Worm (Caenorhabditis elegans) whole organism, L4 larva: ENCODE data around the gene W09H1.4.
A peak's percentile ranks its signal among the peaks of the same experiment; 100 is the strongest.

Experiments used
- D1046.2 ChIP-seq: fragments of 200-800 bp; sonication (Bioruptor generic); IDR thresholded peaks from 2 replicates; pipeline ENCODE4 v1.3.6; 2022; ENCODE audit warnings: missing genetic modification characterization, missing compliant biosample characterization
- F10B5.3 ChIP-seq: sonication (generic microtip); optimal IDR thresholded peaks from 2 replicates; lab custom pipeline; 2016; ENCODE audit warnings: mild to moderate bottlenecking, missing genetic modification characterization, missing compliant biosample characterization
- R02D3.7 ChIP-seq: fragments of 150-350 bp; sonication (generic microtip); optimal IDR thresholded peaks from 3 replicates; lab custom pipeline; 2014; ENCODE audit warnings: missing biosample characterization, missing genetic modification characterization
- T20F7.1 ChIP-seq: fragments of 200-800 bp; sonication (Bioruptor generic); optimal IDR thresholded peaks from 2 replicates; lab custom pipeline; 2018; ENCODE audit warnings: mild to moderate bottlenecking, missing genetic modification characterization, missing compliant biosample characterization
- Y105C5A.15 ChIP-seq: fragments of 200-800 bp; sonication (Bioruptor generic); IDR thresholded peaks from 2 replicates; pipeline ENCODE4 v1.3.6; 2022; ENCODE audit warnings: missing genetic modification characterization, missing compliant biosample characterization
- Y5F2A.4 ChIP-seq: fragments of 200-800 bp; sonication (Bioruptor generic); optimal IDR thresholded peaks from 2 replicates; lab custom pipeline; 2018; ENCODE audit warnings: mild to moderate bottlenecking, missing genetic modification characterization, missing compliant biosample characterization
- aha-1 ChIP-seq: fragments of 150-350 bp; peaks from one replicate; lab custom pipeline; 2014; ENCODE audit warnings: missing biosample characterization, missing genetic modification characterization
- attf-4 ChIP-seq: sonication (generic microtip); optimal IDR thresholded peaks from 3 replicates; lab custom pipeline; 2017; ENCODE audit warnings: missing biosample characterization, missing genetic modification characterization
- ceh-32 ChIP-seq: sonication (generic microtip); optimal IDR thresholded peaks from 2 replicates; lab custom pipeline; 2016; ENCODE audit warnings: mild to moderate bottlenecking, missing genetic modification characterization, missing compliant biosample characterization; ENCODE audit not compliant: poor library complexity
- ceh-62 ChIP-seq: sonication (generic microtip); optimal IDR thresholded peaks from 2 replicates; lab custom pipeline; 2017; ENCODE audit warnings: missing biosample characterization, missing genetic modification characterization
- ceh-82 ChIP-seq: sonication (generic microtip); optimal IDR thresholded peaks from 2 replicates; lab custom pipeline; 2017; ENCODE audit warnings: missing biosample characterization, missing genetic modification characterization
- daf-12 ChIP-seq: fragments of 150-350 bp; optimal IDR thresholded peaks from 2 replicates; lab custom pipeline; 2014; ENCODE audit warnings: missing biosample characterization, missing genetic modification reagents, missing genetic modification characterization
- daf-8 ChIP-seq: fragments of 200-800 bp; sonication (Bioruptor generic); IDR thresholded peaks from 2 replicates; pipeline ENCODE4 v1.3.6; 2022; ENCODE audit warnings: missing genetic modification characterization, missing compliant biosample characterization
- dmd-6 ChIP-seq: fragments of 200-800 bp; sonication (Bioruptor generic); IDR thresholded peaks from 2 replicates; pipeline ENCODE4 v1.3.6; 2022; ENCODE audit warnings: missing genetic modification reagents, missing genetic modification characterization, missing compliant biosample characterization
- dmd-8 ChIP-seq: fragments of 200-800 bp; sonication (Bioruptor generic); IDR thresholded peaks from 2 replicates; pipeline ENCODE4 v1.3.6; 2022; ENCODE audit warnings: missing genetic modification characterization, missing compliant biosample characterization
- egl-27 ChIP-seq: sonication (generic microtip); optimal IDR thresholded peaks from 3 replicates; lab custom pipeline; 2017; ENCODE audit warnings: missing biosample characterization, missing genetic modification reagents, missing genetic modification characterization
- fos-1 ChIP-seq: fragments of 150-350 bp; optimal IDR thresholded peaks from 2 replicates; lab custom pipeline; 2014; ENCODE audit warnings: missing biosample characterization, missing genetic modification characterization
- gei-8 ChIP-seq: fragments of 200-800 bp; sonication (Bioruptor generic); optimal IDR thresholded peaks from 2 replicates; lab custom pipeline; 2018; ENCODE audit warnings: mild to moderate bottlenecking, missing genetic modification characterization, missing compliant biosample characterization
- hlh-11 ChIP-seq: fragments of 200-800 bp; sonication (Bioruptor generic); optimal IDR thresholded peaks from 2 replicates; lab custom pipeline; 2018; ENCODE audit warnings: mild to moderate bottlenecking, missing genetic modification characterization, missing compliant biosample characterization
- hlh-30 ChIP-seq: sonication (generic microtip); optimal IDR thresholded peaks from 2 replicates; lab custom pipeline; 2017; ENCODE audit warnings: antibody characterized with exemption, mild to moderate bottlenecking, missing genetic modification characterization, missing compliant biosample characterization; ENCODE audit not compliant: insufficient read depth
- lim-7 ChIP-seq: fragments of 200-800 bp; sonication (Bioruptor generic); IDR thresholded peaks from 2 replicates; pipeline ENCODE4 v1.3.6; 2022; ENCODE audit warnings: missing genetic modification characterization, missing compliant biosample characterization
- lin-15B ChIP-seq: fragments of 150-350 bp; sonication (generic microtip); optimal IDR thresholded peaks from 3 replicates; lab custom pipeline; 2014; ENCODE audit warnings: missing biosample characterization, missing genetic modification characterization
- lin-38 ChIP-seq: fragments of 200-800 bp; sonication (Bioruptor generic); IDR thresholded peaks from 2 replicates; pipeline ENCODE4 v1.3.6; 2022; ENCODE audit warnings: missing genetic modification reagents, missing genetic modification characterization, missing compliant biosample characterization
- madf-5 ChIP-seq, 2 experiments: fragments of 200-800 bp; sonication (Bioruptor generic); IDR thresholded peaks; 2 replicates each; pipeline ENCODE4 v1.3.6; 2022; ENCODE audit warnings: missing compliant biosample characterization in 2 of 2, missing genetic modification characterization in 2 of 2
- madf-9 ChIP-seq: fragments of 200-800 bp; sonication (Bioruptor generic); conservative IDR thresholded peaks from 2 replicates; pipeline ENCODE4 v1.3.6; 2022; ENCODE audit warnings: missing genetic modification reagents, missing genetic modification characterization, missing compliant biosample characterization
- mep-1 ChIP-seq: fragments of 150-350 bp; sonication (generic microtip); optimal IDR thresholded peaks from 3 replicates; lab custom pipeline; 2014; ENCODE audit warnings: missing biosample characterization, missing genetic modification characterization
- mxl-3 ChIP-seq: fragments of 200-800 bp; sonication (Bioruptor generic); optimal IDR thresholded peaks from 2 replicates; lab custom pipeline; 2018; ENCODE audit warnings: mild to moderate bottlenecking, missing genetic modification characterization, missing compliant biosample characterization
- nhr-11 ChIP-seq: fragments of 150-350 bp; optimal IDR thresholded peaks from 2 replicates; lab custom pipeline; 2014; ENCODE audit warnings: missing biosample characterization, missing genetic modification characterization
- nhr-28 ChIP-seq: fragments of 150-350 bp; optimal IDR thresholded peaks from 2 replicates; lab custom pipeline; 2014; ENCODE audit warnings: missing biosample characterization, missing genetic modification characterization
- nhr-41 ChIP-seq: fragments of 200-800 bp; sonication (Bioruptor generic); IDR thresholded peaks from 2 replicates; pipeline ENCODE4 v1.3.6; 2022; ENCODE audit warnings: missing genetic modification reagents, missing genetic modification characterization, missing compliant biosample characterization
- nhr-42 ChIP-seq: fragments of 200-800 bp; sonication (Bioruptor generic); IDR thresholded peaks from 2 replicates; pipeline ENCODE4 v1.3.6; 2022; ENCODE audit warnings: missing genetic modification characterization, missing compliant biosample characterization
- nhr-76 ChIP-seq: fragments of 150-350 bp; optimal IDR thresholded peaks from 2 replicates; lab custom pipeline; 2014; ENCODE audit warnings: missing biosample characterization, missing genetic modification characterization
- pqm-1 ChIP-seq: sonication (generic microtip); optimal IDR thresholded peaks from 2 replicates; lab custom pipeline; 2017; ENCODE audit warnings: missing biosample characterization, missing genetic modification characterization
- sdz-12 ChIP-seq: fragments of 200-800 bp; sonication (Bioruptor generic); optimal IDR thresholded peaks from 2 replicates; lab custom pipeline; 2018; ENCODE audit warnings: mild to moderate bottlenecking, missing genetic modification characterization, missing compliant biosample characterization
- set-16 ChIP-seq: fragments of 200-800 bp; sonication (Bioruptor generic); IDR thresholded peaks from 2 replicates; pipeline ENCODE4 v1.3.6; 2022; ENCODE audit warnings: missing genetic modification reagents, missing genetic modification characterization, missing compliant biosample characterization
- skn-1 ChIP-seq: fragments of 150-350 bp; optimal IDR thresholded peaks from 2 replicates; lab custom pipeline; 2014; ENCODE audit warnings: missing biosample characterization, missing genetic modification characterization
- snpc-4 ChIP-seq: fragments of 150-350 bp; optimal IDR thresholded peaks from 2 replicates; lab custom pipeline; 2014; ENCODE audit warnings: missing biosample characterization, missing genetic modification characterization
- tag-97 ChIP-seq: fragments of 200-800 bp; sonication (Bioruptor generic); IDR thresholded peaks from 2 replicates; pipeline ENCODE4 v1.3.6; 2022; ENCODE audit warnings: missing genetic modification characterization, missing compliant biosample characterization
- unc-62 ChIP-seq, 3 experiments: fragments of 150-350 bp in 1 of 3; sonication (generic microtip); optimal IDR thresholded peaks in 2 of 3; peaks in 1 of 3; 1 replicate in 1 of 3; 2 replicates in 2 of 3; lab custom pipeline; 2014 to 2017; ENCODE audit warnings: missing biosample characterization in 3 of 3, missing genetic modification characterization in 3 of 3, missing genetic modification reagents in 3 of 3, missing genotype in 1 of 3
- zag-1 ChIP-seq: fragments of 150-350 bp; optimal IDR thresholded peaks from 2 replicates; lab custom pipeline; 2014; ENCODE audit warnings: missing biosample characterization, missing genetic modification characterization
- zfp-2 ChIP-seq: sonication (generic microtip); optimal IDR thresholded peaks from 2 replicates; lab custom pipeline; 2016; ENCODE audit warnings: mild to moderate bottlenecking, missing genetic modification characterization, missing compliant biosample characterization
- zfp-3 ChIP-seq: fragments of 200-800 bp; sonication (Bioruptor generic); conservative IDR thresholded peaks from 2 replicates; pipeline ENCODE4 v1.3.6; 2022; ENCODE audit warnings: missing genetic modification reagents, missing genetic modification characterization, missing compliant biosample characterization
- zip-2 ChIP-seq: fragments of 150-350 bp; optimal IDR thresholded peaks from 2 replicates; lab custom pipeline; 2014; ENCODE audit warnings: missing biosample characterization, missing genetic modification characterization
- ztf-11 ChIP-seq: fragments of 150-350 bp; optimal IDR thresholded peaks from 2 replicates; lab custom pipeline; 2014; ENCODE audit warnings: missing biosample characterization, missing genetic modification characterization

The W09H1.4 gene

DNA sequence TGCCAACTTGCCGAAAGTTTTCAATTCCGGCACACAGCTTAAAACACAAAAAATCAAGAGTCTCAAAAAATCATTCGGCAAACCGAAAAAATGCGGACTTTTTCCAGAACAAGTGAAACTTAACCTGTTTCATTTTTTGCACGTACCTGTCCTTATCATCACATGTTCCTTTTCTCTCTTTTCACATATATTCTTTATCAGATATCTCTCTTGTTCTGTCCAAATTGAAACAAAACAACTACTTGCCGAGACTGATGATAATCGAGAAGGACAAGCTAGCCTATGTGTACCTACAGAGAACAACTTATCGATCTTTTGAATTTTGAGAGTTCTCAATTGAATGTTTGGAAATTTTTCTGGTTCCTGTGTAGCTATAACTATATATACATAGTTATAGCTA is 33.4 kb upstream of the W09H1.4 start:
- TF ChIP-seq zfp-3 (GFP tag; lab: Robert Waterston, UW) (no peak), unc-62 (GFP tag; optimal IDR thresholded peaks at IDR 0.05 in 1 of 2; lab: Kevin White, UChicago) (peak in 1 of 2 experiments; percentile 80), unc-62 (tag; optimal IDR thresholded peaks at IDR 0.05; lab: Kevin White, UChicago) (no peak), nhr-41 (GFP tag; lab: Robert Waterston, UW) (no peak), daf-12 (tag; lab: Kevin White, UChicago) (no peak), dmd-6 (GFP tag; lab: Robert Waterston, UW) (0 out of 2 replicates have a peak, but pooled peaks have one; percentile 18), madf-9 (GFP tag; lab: Robert Waterston, UW) (no peak), Y105C5A.15 (GFP tag; lab: Robert Waterston, UW) (no peak), dmd-8 (GFP tag; lab: Robert Waterston, UW) (no peak), skn-1 (tag; lab: Kevin White, UChicago) (no peak), mep-1 (tag; lab: Kevin White, UChicago) (no peak), ztf-11 (no peak), hlh-11 (tag; lab: Kevin White, UChicago) (peak; percentile 29), zag-1 (no peak), aha-1 (tag; lab: Kevin White, UChicago) (peak; percentile 84), snpc-4 (tag; lab: Kevin White, UChicago) (no peak), ceh-62 (tag; lab: Kevin White, UChicago) (no peak), R02D3.7 (no peak), mxl-3 (GFP tag; lab: Kevin White, UChicago) (peak; percentile 12), nhr-28 (peak; percentile 80), Y5F2A.4 (GFP tag; lab: Kevin White, UChicago) (no peak), hlh-30 (tag; lab: Kevin White, UChicago) (peak; percentile 16), zip-2 (no peak), tag-97 (GFP tag; lab: Robert Waterston, UW) (no peak), pqm-1 (no peak)

- TF ChIP-seq set-16 (peak; percentile 81), fos-1 (no peak), aha-1 (tag; lab: Kevin White, UChicago) (peak; percentile 32)
These were observed 30.9 kb upstream of the W09H1.4 start for ce11 chrII:13152409-13152808.

DNA sequence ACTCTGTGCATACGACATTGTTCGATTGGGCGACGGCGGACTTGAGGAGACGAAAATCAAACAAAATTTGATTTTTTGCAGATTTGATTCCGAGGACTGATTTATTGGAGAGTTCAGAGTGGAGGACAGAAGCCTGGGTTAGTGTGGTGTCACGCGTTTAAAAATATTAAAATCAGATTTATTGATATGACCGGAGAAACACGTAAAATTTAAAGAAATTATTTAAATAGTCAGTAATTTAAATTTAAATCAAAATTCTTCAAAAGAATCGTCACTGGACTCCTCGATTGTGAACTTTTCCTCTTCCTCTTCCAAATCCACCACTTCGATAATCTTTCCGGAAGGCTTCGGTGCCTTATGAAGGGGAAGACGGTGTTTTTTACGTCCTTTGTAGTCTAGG is 30.0 kb upstream of the W09H1.4 start, which contains the start of gene spe-18:
spe-18 (minus strand) TSS at position 101 of the 400 bp plus-strand sequence.
- no peak for TF ChIP-seq snpc-4 (tag; lab: Kevin White, UChicago)
- no peak for TF ChIP-seq egl-27 (tag; lab: Kevin White, UChicago)
- TF ChIP-seq, all 104 proteins: peak for 0

- TF ChIP-seq nhr-76 (tag; lab: Kevin White, UChicago) (no peak), lin-38 (peak; percentile 69), unc-62 (GFP tag; optimal IDR thresholded peaks at IDR 0.05 in 1 of 2; lab: Kevin White, UChicago) (no peak), unc-62 (tag; optimal IDR thresholded peaks at IDR 0.05; lab: Kevin White, UChicago) (no peak)
These were observed 27.3 kb upstream of the W09H1.4 start for ce11 chrII:13156071-13156470.

DNA sequence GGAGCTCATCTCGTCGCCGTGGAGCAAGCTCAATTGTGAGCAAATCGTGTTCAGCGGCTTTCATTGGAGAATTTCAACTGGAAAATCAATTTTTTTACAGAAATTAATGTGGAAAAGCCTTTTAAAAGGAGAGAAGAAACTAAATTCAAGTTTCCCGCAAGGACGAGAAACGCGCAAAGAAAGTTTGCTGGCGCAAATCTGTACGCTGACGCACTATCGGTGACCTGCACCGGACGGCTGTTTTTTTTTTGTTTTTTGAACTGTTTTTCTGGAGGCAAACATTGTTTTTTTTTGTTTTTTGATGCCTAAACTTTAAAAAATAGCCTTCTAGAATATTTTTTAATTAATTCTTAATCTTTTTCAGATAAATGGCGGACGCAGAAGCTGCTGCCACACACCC is 26.4 kb upstream of the W09H1.4 start, which contains the start of the genes hpr-17 and F32A11.1:
hpr-17 (minus strand) TSS at position 77 of the 400 bp plus-strand sequence.
F32A11.1 (plus strand) TSS at position 359 of the 400 bp plus-strand sequence.
- TF ChIP-seq daf-12 (tag; lab: Kevin White, UChicago) (no peak), dmd-8 (GFP tag; lab: Robert Waterston, UW) (no peak), gei-8 (GFP tag; lab: Kevin White, UChicago) (no peak), pqm-1 (no peak), lin-15B (tag; lab: Kevin White, UChicago) (peak; percentile 53), nhr-41 (GFP tag; lab: Robert Waterston, UW) (no peak), zfp-2 (tag; lab: Kevin White, UChicago) (no peak), mep-1 (tag; lab: Kevin White, UChicago) (peak; percentile 84), D1046.2 (GFP tag; lab: Robert Waterston, UW) (no peak), mxl-3 (GFP tag; lab: Kevin White, UChicago) (no peak), ceh-82 (tag; lab: Kevin White, UChicago) (no peak), ceh-32 (tag; lab: Kevin White, UChicago) (no peak), madf-5 (GFP tag; IDR thresholded peaks at IDR 0.05; lab: Robert Waterston, UW) (no peak), T20F7.1 (GFP tag; lab: Kevin White, UChicago) (no peak), daf-8 (GFP tag; lab: Robert Waterston, UW) (no peak), attf-4 (no peak), sdz-12 (GFP tag; lab: Kevin White, UChicago) (no peak), lim-7 (GFP tag; lab: Robert Waterston, UW) (no peak), nhr-42 (GFP tag; lab: Robert Waterston, UW) (0 out of 2 replicates have a peak, but pooled peaks have one; percentile 42), R02D3.7 (no peak), nhr-11 (peak; percentile 66), F10B5.3 (tag; lab: Kevin White, UChicago) (peak; percentile 63), unc-62 (GFP tag; optimal IDR thresholded peaks at IDR 0.05 in 1 of 2; lab: Kevin White, UChicago) (peak in 1 of 2 experiments; percentile 90), unc-62 (tag; optimal IDR thresholded peaks at IDR 0.05; lab: Kevin White, UChicago) (no peak)
